Fruit fly (Drosophila melanogaster): ENCODE measurements around the gene Dpy-30L2.

Dpy-30L2 gene

DNA sequence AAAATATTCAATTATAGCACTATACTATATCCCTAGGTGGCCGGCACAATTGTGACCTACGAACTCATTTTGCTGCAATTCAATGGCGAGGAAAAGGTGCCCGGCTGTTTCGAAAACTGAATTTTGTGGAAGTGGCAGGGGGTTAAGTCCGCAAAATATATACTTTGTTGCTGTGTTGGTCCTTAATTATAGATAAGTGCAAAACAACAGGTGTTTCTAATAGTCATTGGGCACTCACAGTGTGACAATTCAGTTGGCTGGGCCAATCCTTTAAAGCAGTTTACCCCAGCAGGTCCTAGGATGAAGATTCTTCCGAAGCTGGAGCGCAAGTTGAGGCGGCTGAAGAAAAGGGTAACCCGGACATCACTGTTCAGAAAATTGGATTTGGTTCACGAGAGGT, 12.0 kb downstream of the Dpy-30L2 start, which contains the start of gene Gr64f:
Gr64f (plus strand) TSS at position 301 of the 400 bp plus-strand sequence.
- TF ChIP-seq psq (optimal IDR thresholded peaks at IDR 0.05) (no peak), insv (optimal IDR thresholded peaks at IDR 0.05) (no peak), Sin3A (optimal IDR thresholded peaks at IDR 0.05) (no peak), h (optimal IDR thresholded peaks at IDR 0.05) (no peak), Myc (optimal IDR thresholded peaks at IDR 0.05) (no peak), ttk (optimal IDR thresholded peaks at IDR 0.05) (no peak)

dm6 chr3L:4031762-4032161, 15.8 kb downstream of the Dpy-30L2 start, which contains the start of the genes Gr64d and Gr64e:
Gr64d (plus strand) TSS chr3L:4032062.
Gr64e (plus strand) TSS chr3L:4032141.
- TF ChIP-seq Sin3A (optimal IDR thresholded peaks at IDR 0.05) (no peak), psq (optimal IDR thresholded peaks at IDR 0.05) (no peak), insv (optimal IDR thresholded peaks at IDR 0.05) (no peak), ttk (optimal IDR thresholded peaks at IDR 0.05) (no peak), h (optimal IDR thresholded peaks at IDR 0.05) (no peak)

dm6 chr3L:4028305-4028704, 19.2 kb downstream of the Dpy-30L2 start, which contains the start of the genes Gr64b and Gr64c:
Gr64b (plus strand) TSS chr3L:4028605.
Gr64c (plus strand) TSS chr3L:4028605.
- TF ChIP-seq insv (optimal IDR thresholded peaks at IDR 0.05) (no peak), Myc (optimal IDR thresholded peaks at IDR 0.05) (no peak), h (optimal IDR thresholded peaks at IDR 0.05) (no peak), psq (optimal IDR thresholded peaks at IDR 0.05) (no peak), Sin3A (optimal IDR thresholded peaks at IDR 0.05) (no peak), ttk (optimal IDR thresholded peaks at IDR 0.05) (no peak)

- TF ChIP-seq Sin3A (optimal IDR thresholded peaks at IDR 0.05) (no peak), ttk (optimal IDR thresholded peaks at IDR 0.05) (no peak), psq (optimal IDR thresholded peaks at IDR 0.05) (no peak), insv (optimal IDR thresholded peaks at IDR 0.05) (no peak), Myc (optimal IDR thresholded peaks at IDR 0.05) (no peak), h (optimal IDR thresholded peaks at IDR 0.05) (no peak)
These were observed 21.0 kb downstream of the Dpy-30L2 start, which contains the start of gene Gr64a for dm6 chr3L:4026506-4026868. Gr64a (plus strand) TSS chr3L:4026769.

DNA sequence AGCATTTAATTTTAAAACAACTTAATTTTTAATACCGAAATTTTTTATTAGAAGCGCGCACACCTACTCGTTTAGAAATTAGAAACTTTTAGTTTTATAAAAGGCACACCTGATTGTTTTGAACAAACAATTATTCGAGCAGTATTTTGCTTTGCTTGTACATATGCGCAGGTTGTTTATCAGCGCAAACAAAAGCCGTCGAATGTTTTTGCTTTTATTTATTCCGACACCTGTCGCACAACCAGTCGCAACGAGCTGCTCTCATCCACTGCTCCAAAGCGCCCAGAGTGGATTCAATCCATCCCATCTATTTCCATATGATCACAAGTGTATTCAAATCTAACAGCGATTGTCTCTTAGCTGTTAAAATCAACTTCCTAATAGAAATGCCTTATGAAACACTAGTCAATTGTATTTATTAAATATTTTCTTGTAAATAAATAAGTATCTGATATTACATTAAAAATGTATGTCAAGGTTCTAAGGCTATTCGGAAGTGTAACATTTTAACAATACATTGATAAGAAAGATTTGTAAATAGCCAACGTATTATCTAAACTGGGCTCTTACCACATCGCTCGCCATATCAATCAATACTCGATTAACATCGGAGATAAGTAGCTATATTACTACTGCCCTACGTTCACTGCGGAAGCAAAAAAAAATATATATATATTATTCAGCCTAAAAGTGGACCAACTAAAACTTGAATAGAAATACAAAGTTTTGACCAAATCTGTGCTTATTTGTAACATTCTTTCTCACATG, 21.6 kb downstream of the Dpy-30L2 start, which contains the start of gene CG11594:
CG11594 (minus strand) TSS at position 274 of the 768 bp plus-strand sequence.
- TF ChIP-seq ttk (optimal IDR thresholded peaks at IDR 0.05), result no peak
- TF ChIP-seq Myc (optimal IDR thresholded peaks at IDR 0.05), result no peak
- no peak for TF ChIP-seq Sin3A (optimal IDR thresholded peaks at IDR 0.05)
- no peak for TF ChIP-seq insv (optimal IDR thresholded peaks at IDR 0.05)
- no peak for TF ChIP-seq h (optimal IDR thresholded peaks at IDR 0.05)
- TF ChIP-seq psq (optimal IDR thresholded peaks at IDR 0.05), result no peak

- TF ChIP-seq Myc (optimal IDR thresholded peaks at IDR 0.05) (no peak), insv (optimal IDR thresholded peaks at IDR 0.05) (no peak), ttk (optimal IDR thresholded peaks at IDR 0.05) (no peak), Sin3A (optimal IDR thresholded peaks at IDR 0.05) (no peak)
These were observed 23.1 kb downstream of the Dpy-30L2 start for dm6 chr3L:4024464-4024863.

dm6 chr3L:4021260-4021831, 26.2 kb downstream of the Dpy-30L2 start, which contains the start of gene Mul1:
Mul1 (plus strand) TSS chr3L:4021457.
- TF ChIP-seq ttk (optimal IDR thresholded peaks at IDR 0.05) (no peak), Myc (optimal IDR thresholded peaks at IDR 0.05) (no peak), Sin3A (optimal IDR thresholded peaks at IDR 0.05) (no peak), insv (optimal IDR thresholded peaks at IDR 0.05) (no peak), psq (optimal IDR thresholded peaks at IDR 0.05) (no peak), h (optimal IDR thresholded peaks at IDR 0.05) (no peak)

DNA sequence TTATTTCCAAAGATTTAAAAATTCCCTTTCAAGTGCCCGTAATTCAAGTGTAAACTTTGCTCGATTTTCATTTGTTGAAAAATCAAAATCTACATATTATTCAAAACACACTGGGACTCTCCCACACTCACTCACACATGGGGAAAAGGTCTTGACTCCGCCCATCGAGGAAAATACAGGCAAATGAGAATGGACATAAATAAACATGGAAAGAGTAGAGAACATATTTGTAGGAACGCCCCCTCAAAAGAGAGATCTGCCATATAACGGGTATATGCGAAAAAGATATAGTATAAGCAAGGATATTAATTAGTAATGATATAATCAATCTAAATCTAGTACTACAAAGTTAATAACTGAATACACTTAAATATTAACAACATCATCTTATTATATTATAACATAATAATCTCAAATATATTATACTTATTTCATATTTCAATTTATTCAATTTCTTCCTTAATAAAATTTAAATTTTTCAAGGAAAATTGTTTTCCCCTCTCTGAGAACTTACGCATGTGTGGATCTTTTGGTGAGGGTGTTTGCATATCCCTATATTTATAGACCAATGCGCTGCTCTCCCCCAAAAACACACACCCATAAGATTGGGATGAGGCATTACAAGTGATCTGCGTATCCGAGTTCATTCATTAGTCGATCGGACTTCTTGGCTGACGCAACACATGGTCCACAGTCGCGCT, 29.2 kb downstream of the Dpy-30L2 start, which contains the start of gene FoxL1:
FoxL1 (plus strand) TSS at position 651 of the 701 bp plus-strand sequence.
- TF ChIP-seq psq (optimal IDR thresholded peaks at IDR 0.05), result no peak
- TF ChIP-seq Sin3A (optimal IDR thresholded peaks at IDR 0.05), result no peak
- no peak for TF ChIP-seq insv (optimal IDR thresholded peaks at IDR 0.05)
- no peak for TF ChIP-seq Myc (optimal IDR thresholded peaks at IDR 0.05)
- TF ChIP-seq h (optimal IDR thresholded peaks at IDR 0.05), result no peak
- no peak for TF ChIP-seq ttk (optimal IDR thresholded peaks at IDR 0.05)

- no peak for TF ChIP-seq psq (optimal IDR thresholded peaks at IDR 0.05)
- TF ChIP-seq Myc (optimal IDR thresholded peaks at IDR 0.05), result no peak
- no peak for TF ChIP-seq Sin3A (optimal IDR thresholded peaks at IDR 0.05)
- TF ChIP-seq ttk (optimal IDR thresholded peaks at IDR 0.05), result no peak
- TF ChIP-seq h (optimal IDR thresholded peaks at IDR 0.05), result no peak
- TF ChIP-seq insv (optimal IDR thresholded peaks at IDR 0.05), result no peak
These were observed 30.8 kb downstream of the Dpy-30L2 start for dm6 chr3L:4016754-4017153.

DNA sequence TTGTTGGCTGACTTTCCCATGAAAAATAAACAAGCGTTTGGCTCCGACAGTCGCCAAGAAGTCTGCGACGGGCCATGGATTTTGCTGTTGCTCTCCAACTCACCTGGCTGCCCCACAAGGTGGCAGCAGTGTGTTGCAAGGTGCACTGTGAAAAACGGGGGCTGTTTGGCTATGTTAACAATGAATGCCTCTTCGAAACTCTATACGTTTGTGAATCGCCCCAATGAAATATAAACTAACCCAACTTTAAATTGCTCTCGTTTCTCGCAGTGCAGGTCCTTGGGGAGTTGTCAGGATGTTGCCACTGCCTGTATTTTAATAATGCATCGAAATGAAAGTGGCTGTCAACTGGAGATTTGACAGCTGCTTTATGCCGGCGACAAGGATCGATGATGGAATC, 33.2 kb downstream of the Dpy-30L2 start:
- TF ChIP-seq ttk (optimal IDR thresholded peaks at IDR 0.05), result no peak
- no peak for TF ChIP-seq psq (optimal IDR thresholded peaks at IDR 0.05)
- no peak for TF ChIP-seq h (optimal IDR thresholded peaks at IDR 0.05)
- TF ChIP-seq insv (optimal IDR thresholded peaks at IDR 0.05), result no peak
- no peak for TF ChIP-seq Myc (optimal IDR thresholded peaks at IDR 0.05)
- no peak for TF ChIP-seq Sin3A (optimal IDR thresholded peaks at IDR 0.05)

DNA sequence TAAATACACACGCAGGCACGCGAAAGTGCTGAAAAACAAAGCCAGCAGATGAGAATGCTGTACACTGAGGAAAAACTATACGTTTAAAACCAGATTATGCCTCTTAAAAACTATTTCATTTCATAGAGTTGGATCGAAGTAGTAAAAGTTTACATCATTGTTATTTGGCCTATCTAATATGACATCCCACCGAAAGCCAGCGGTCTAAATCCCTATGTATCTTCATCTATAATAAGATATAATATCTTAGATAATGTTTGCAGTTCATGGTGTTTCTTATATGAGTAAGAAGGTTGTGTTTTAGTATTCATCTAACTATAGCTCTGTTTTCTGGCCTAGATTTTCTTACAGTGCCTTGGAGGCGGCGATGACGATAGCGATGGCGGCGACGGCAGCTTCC, 37.4 kb downstream of the Dpy-30L2 start:
- TF ChIP-seq Sin3A (optimal IDR thresholded peaks at IDR 0.05) (no peak), ttk (optimal IDR thresholded peaks at IDR 0.05) (no peak), Myc (optimal IDR thresholded peaks at IDR 0.05) (no peak), psq (optimal IDR thresholded peaks at IDR 0.05) (no peak), insv (optimal IDR thresholded peaks at IDR 0.05) (no peak), h (optimal IDR thresholded peaks at IDR 0.05) (no peak)

Measured in Kc167 (cell line).